Fruit fly (Drosophila melanogaster): Measurements from ENCODE around the gene Elo68alpha.

Gene Elo68alpha

dm6 chr3L:11123598-11124284 lies 20.9 kb upstream of the Elo68alpha start:
- TF ChIP-seq CG17801 (GFP tag; optimal IDR thresholded peaks at IDR 0.05; ENCODE audit: partially characterized antibody): no peak

- TF ChIP-seq CG17801 (GFP tag; optimal IDR thresholded peaks at IDR 0.05; ENCODE audit: partially characterized antibody): peak; percentile 53
Observed at dm6 chr3L:11123088-11123487, 20.3 kb upstream of the Elo68alpha start, which contains the start of the genes Ufd1 and NaPi-III. Ufd1 (minus strand) TSS chr3L:11123216. NaPi-III (plus strand) TSS chr3L:11123348.

dm6 chr3L:11120419-11120958 lies 17.7 kb upstream of the Elo68alpha start, which contains the start of the genes FoxK and mRpL2:
FoxK (minus strand) TSS chr3L:11120783.
mRpL2 (plus strand) TSS chr3L:11120847.
- peak; percentile 82 for TF ChIP-seq CG17801 (GFP tag; optimal IDR thresholded peaks at IDR 0.05; ENCODE audit: partially characterized antibody)

dm6 chr3L:11119901-11120418 lies 17.1 kb upstream of the Elo68alpha start:
- no peak for TF ChIP-seq CG17801 (GFP tag; optimal IDR thresholded peaks at IDR 0.05; ENCODE audit: partially characterized antibody)

- no peak for TF ChIP-seq CG17801 (GFP tag; optimal IDR thresholded peaks at IDR 0.05; ENCODE audit: partially characterized antibody)
Observed at dm6 chr3L:11119396-11119900, 16.6 kb upstream of the Elo68alpha start.

dm6 chr3L:11118627-11119395 lies 16.0 kb upstream of the Elo68alpha start:
- no peak for TF ChIP-seq CG17801 (GFP tag; optimal IDR thresholded peaks at IDR 0.05; ENCODE audit: partially characterized antibody)

dm6 chr3L:11117733-11118132 lies 14.9 kb upstream of the Elo68alpha start:
- TF ChIP-seq CG17801 (GFP tag; optimal IDR thresholded peaks at IDR 0.05; ENCODE audit: partially characterized antibody): no peak

dm6 chr3L:11113198-11114197 lies 10.7 kb upstream of the Elo68alpha start, which contains the start of gene Sod1:
Sod1 (minus strand) TSS chr3L:11113740.
- peak; percentile 76 for TF ChIP-seq CG17801 (GFP tag; optimal IDR thresholded peaks at IDR 0.05; ENCODE audit: partially characterized antibody)

dm6 chr3L:11112427-11112826 lies 9.6 kb upstream of the Elo68alpha start:
- no peak for TF ChIP-seq CG17801 (GFP tag; optimal IDR thresholded peaks at IDR 0.05; ENCODE audit: partially characterized antibody)

- TF ChIP-seq CG17801 (GFP tag; optimal IDR thresholded peaks at IDR 0.05; ENCODE audit: partially characterized antibody): no peak
Observed at dm6 chr3L:11109454-11109853, 6.6 kb upstream of the Elo68alpha start, which contains the start of the genes CG34012 and emei. CG34012 (minus strand) TSS chr3L:11109505. emei (plus strand) TSS chr3L:11109690.

dm6 chr3L:11107935-11108334 lies 5.1 kb upstream of the Elo68alpha start, which contains the start of gene CG12522:
CG12522 (plus strand) TSS chr3L:11108235.
- no peak for TF ChIP-seq CG17801 (GFP tag; optimal IDR thresholded peaks at IDR 0.05; ENCODE audit: partially characterized antibody)

dm6 chr3L:11107432-11107831 lies 4.6 kb upstream of the Elo68alpha start, which contains the start of gene CG32073:
CG32073 (minus strand) TSS chr3L:11107582.
- no peak for TF ChIP-seq CG17801 (GFP tag; optimal IDR thresholded peaks at IDR 0.05; ENCODE audit: partially characterized antibody)

- TF ChIP-seq CG17801 (GFP tag; optimal IDR thresholded peaks at IDR 0.05; ENCODE audit: partially characterized antibody): no peak
Observed at dm6 chr3L:11103773-11104172, 943 bp upstream of the Elo68alpha start, which contains the start of gene CG32071. CG32071 (minus strand) TSS chr3L:11103873.

- TF ChIP-seq CG17801 (GFP tag; optimal IDR thresholded peaks at IDR 0.05; ENCODE audit: partially characterized antibody): no peak
Observed at dm6 chr3L:11101598-11101997, 1.2 kb downstream of the Elo68alpha start, which contains the start of gene Elo68beta. Elo68beta (minus strand) TSS chr3L:11101698.

Data from ovary, adult (tissue).